Worm (Caenorhabditis elegans) whole organism, young adult: ENCODE data around the gene btbd-10.

Experiments
- Y67H2A.10 ChIP-seq: fragments of 200-800 bp; sonication (Bioruptor generic); conservative IDR thresholded peaks from 2 replicates; pipeline ENCODE4 v1.3.6; 2022; ENCODE audit warnings: missing genetic modification reagents, missing genetic modification characterization, missing compliant biosample characterization
- ama-1 ChIP-seq, 3 experiments: fragments of 150-350 bp in 1 of 3; sonication (generic microtip) in 2 of 3; optimal IDR thresholded peaks; 2 replicates each; lab custom pipeline; 2014 to 2018; ENCODE audit warnings: missing biosample characterization in 2 of 3, missing genetic modification characterization in 2 of 3, missing genetic modification reagents in 2 of 3
- attf-3 ChIP-seq: fragments of 200-800 bp; sonication (Bioruptor generic); conservative IDR thresholded peaks from 2 replicates; pipeline ENCODE4 v1.3.6; 2022; ENCODE audit warnings: missing genetic modification reagents, missing genetic modification characterization, missing compliant biosample characterization
- bed-1 ChIP-seq: fragments of 200-800 bp; sonication (Bioruptor generic); IDR thresholded peaks from 2 replicates; pipeline ENCODE4 v1.3.6; 2022; ENCODE audit warnings: missing genetic modification reagents, missing genetic modification characterization, missing compliant biosample characterization
- ceh-79 ChIP-seq: sonication (generic microtip); optimal IDR thresholded peaks from 2 replicates; lab custom pipeline; 2017; ENCODE audit warnings: mild to moderate bottlenecking, missing genetic modification characterization, missing compliant biosample characterization
- chd-7 ChIP-seq: sonication (generic microtip); optimal IDR thresholded peaks from 2 replicates; lab custom pipeline; 2016; ENCODE audit warnings: mild to moderate bottlenecking, missing genetic modification characterization, moderate library complexity, missing compliant biosample characterization
- lin-35 ChIP-seq, 3 experiments: fragments of 150-350 bp in 2 of 3; sonication (generic microtip) in 1 of 3; optimal IDR thresholded peaks; 2 replicates each; lab custom pipeline; 2014 to 2018; ENCODE audit warnings: missing biosample characterization in 3 of 3, missing genetic modification characterization in 3 of 3, missing genetic modification reagents in 3 of 3
- madf-3 ChIP-seq: fragments of 200-800 bp; sonication (Bioruptor generic); IDR thresholded peaks from 2 replicates; pipeline ENCODE4 v1.3.6; 2022; ENCODE audit warnings: missing genetic modification reagents, missing genetic modification characterization, missing compliant biosample characterization
- mxl-1 ChIP-seq: sonication (generic microtip); optimal IDR thresholded peaks from 2 replicates; lab custom pipeline; 2016; ENCODE audit warnings: missing genetic modification characterization, missing compliant biosample characterization
- nfya-1 ChIP-seq: sonication (generic microtip); optimal IDR thresholded peaks from 2 replicates; lab custom pipeline; 2017; ENCODE audit warnings: antibody characterized with exemption, missing compliant biosample characterization, missing genetic modification characterization, borderline replicate concordance; ENCODE audit not compliant: insufficient read depth
- pha-4 ChIP-seq: fragments of 150-350 bp; sonication (generic microtip); optimal IDR thresholded peaks from 2 replicates; lab custom pipeline; 2014; ENCODE audit warnings: missing biosample characterization, missing genetic modification reagents, missing genetic modification characterization

ce11 chrII:4873029-4873428 lies 31.8 kb upstream of the btbd-10 start, which contains the start of gene col-73:
- TF ChIP-seq mxl-1 (tag; lab: Kevin White, UChicago): no peak
- no peak for TF ChIP-seq ama-1 (optimal IDR thresholded peaks at IDR 0.05; lab: Kevin White, UChicago)
- TF ChIP-seq ama-1 (GFP tag; optimal IDR thresholded peaks at IDR 0.05; lab: Kevin White, UChicago): no peak
- TF ChIP-seq madf-3 (GFP tag; lab: Robert Waterston, UW): no peak
- no peak for TF ChIP-seq Y67H2A.10 (GFP tag; lab: Robert Waterston, UW)
- TF ChIP-seq lin-35 (GFP tag; optimal IDR thresholded peaks at IDR 0.05; lab: Kevin White, UChicago): no peak
- no peak for TF ChIP-seq pha-4 (tag; lab: Kevin White, UChicago)
- TF ChIP-seq bed-1 (GFP tag; lab: Robert Waterston, UW): no peak
- TF ChIP-seq nfya-1 (tag; lab: Kevin White, UChicago): no peak
- no peak for TF ChIP-seq chd-7
- TF ChIP-seq ceh-79: no peak
- TF ChIP-seq attf-3 (GFP tag; lab: Robert Waterston, UW): no peak
